Worm (Caenorhabditis elegans) whole organism, late embryonic: ENCODE results near the gene H38K22.6.
A peak's percentile ranks its signal among the peaks of the same experiment; 100 is the strongest.

Source experiments
- C08G9.2 ChIP-seq: sonication (generic microtip); optimal IDR thresholded peaks from 2 replicates; lab custom pipeline; 2016; ENCODE audit warnings: mild to moderate bottlenecking, missing genetic modification characterization, moderate library complexity, missing compliant biosample characterization
- F13H6.1 ChIP-seq: sonication (generic microtip); optimal IDR thresholded peaks from 2 replicates; lab custom pipeline; 2016; ENCODE audit warnings: missing genetic modification characterization, missing compliant biosample characterization
- K02D7.2 ChIP-seq: sonication (generic microtip); optimal IDR thresholded peaks from 2 replicates; lab custom pipeline; 2017; ENCODE audit warnings: mild to moderate bottlenecking, missing genetic modification characterization, missing compliant biosample characterization
- K09A11.1 ChIP-seq: sonication (generic microtip); optimal IDR thresholded peaks from 2 replicates; lab custom pipeline; 2017; ENCODE audit warnings: antibody characterized with exemption, mild to moderate bottlenecking, missing genetic modification characterization, missing compliant biosample characterization; ENCODE audit not compliant: insufficient read depth
- T23F11.4 ChIP-seq: fragments of 200-800 bp; sonication (Bioruptor generic); optimal IDR thresholded peaks from 2 replicates; lab custom pipeline; 2018; ENCODE audit warnings: mild to moderate bottlenecking, missing genetic modification characterization, missing compliant biosample characterization
- ahr-1 ChIP-seq: sonication (generic microtip); optimal IDR thresholded peaks from 2 replicates; lab custom pipeline; 2016; ENCODE audit warnings: missing genetic modification characterization, missing compliant biosample characterization
- ceh-14 ChIP-seq: sonication (generic microtip); optimal IDR thresholded peaks from 2 replicates; lab custom pipeline; 2016; ENCODE audit warnings: missing genotype, missing genetic modification characterization, missing compliant biosample characterization
- ceh-19 ChIP-seq: fragments of 200-800 bp; sonication (Bioruptor generic); optimal IDR thresholded peaks from 2 replicates; lab custom pipeline; 2018; ENCODE audit warnings: mild to moderate bottlenecking, missing genetic modification characterization, missing compliant biosample characterization
- ceh-2 ChIP-seq: sonication (generic microtip); optimal IDR thresholded peaks from 2 replicates; lab custom pipeline; 2016; ENCODE audit warnings: missing genotype, missing genetic modification characterization, missing compliant biosample characterization
- ceh-22 ChIP-seq: sonication (generic microtip); optimal IDR thresholded peaks from 2 replicates; lab custom pipeline; 2017; ENCODE audit warnings: missing biosample characterization, missing genetic modification characterization
- ceh-24 ChIP-seq: sonication (generic microtip); optimal IDR thresholded peaks from 2 replicates; lab custom pipeline; 2016; ENCODE audit warnings: mild to moderate bottlenecking, missing genetic modification characterization, missing compliant biosample characterization
- ceh-31 ChIP-seq: sonication (generic microtip); optimal IDR thresholded peaks from 2 replicates; lab custom pipeline; 2016; ENCODE audit warnings: missing genetic modification characterization, missing compliant biosample characterization
- ceh-34 ChIP-seq: sonication (generic microtip); optimal IDR thresholded peaks from 2 replicates; lab custom pipeline; 2016; ENCODE audit warnings: mild to moderate bottlenecking, missing genetic modification characterization, missing compliant biosample characterization
- che-1 ChIP-seq: sonication (generic microtip); optimal IDR thresholded peaks from 2 replicates; lab custom pipeline; 2016; ENCODE audit warnings: mild to moderate bottlenecking, missing genetic modification characterization, missing compliant biosample characterization
- dmd-4 ChIP-seq: sonication (generic microtip); optimal IDR thresholded peaks from 2 replicates; lab custom pipeline; 2016; ENCODE audit warnings: borderline replicate concordance, missing genetic modification characterization, missing compliant biosample characterization
- dve-1 ChIP-seq: sonication (generic microtip); optimal IDR thresholded peaks from 2 replicates; lab custom pipeline; 2017; ENCODE audit warnings: antibody characterized with exemption, mild to moderate bottlenecking, missing genetic modification characterization, missing compliant biosample characterization
- elt-4 ChIP-seq: sonication (generic microtip); optimal IDR thresholded peaks from 2 replicates; lab custom pipeline; 2016; ENCODE audit warnings: missing genetic modification characterization, missing compliant biosample characterization
- ets-4 ChIP-seq: sonication (generic microtip); optimal IDR thresholded peaks from 2 replicates; lab custom pipeline; 2016; ENCODE audit warnings: missing genetic modification characterization, missing compliant biosample characterization
- fax-1 ChIP-seq: sonication (generic microtip); optimal IDR thresholded peaks from 2 replicates; lab custom pipeline; 2016; ENCODE audit warnings: missing genotype, missing genetic modification characterization, missing compliant biosample characterization
- gmeb-2 ChIP-seq: sonication (generic microtip); optimal IDR thresholded peaks from 2 replicates; lab custom pipeline; 2016; ENCODE audit warnings: missing genetic modification characterization, inconsistent platforms, missing compliant biosample characterization
- hlh-15 ChIP-seq: sonication (generic microtip); optimal IDR thresholded peaks from 2 replicates; lab custom pipeline; 2016; ENCODE audit warnings: missing genetic modification characterization, missing compliant biosample characterization
- hlh-30 ChIP-seq: sonication (generic microtip); optimal IDR thresholded peaks from 2 replicates; lab custom pipeline; 2017; ENCODE audit warnings: antibody characterized with exemption, missing genetic modification characterization, missing compliant biosample characterization; ENCODE audit not compliant: insufficient read depth
- lim-6 ChIP-seq: sonication (generic microtip); optimal IDR thresholded peaks from 2 replicates; lab custom pipeline; 2016; ENCODE audit warnings: missing genetic modification characterization, missing compliant biosample characterization
- lin-11 ChIP-seq: fragments of 200-800 bp; sonication (Bioruptor generic); optimal IDR thresholded peaks from 2 replicates; lab custom pipeline; 2018; ENCODE audit warnings: mild to moderate bottlenecking, missing genetic modification characterization, missing compliant biosample characterization
- madf-2 ChIP-seq: sonication (generic microtip); optimal IDR thresholded peaks from 2 replicates; lab custom pipeline; 2017; ENCODE audit warnings: missing genetic modification characterization, missing compliant biosample characterization
- mec-3 ChIP-seq: sonication (generic microtip); optimal IDR thresholded peaks from 2 replicates; lab custom pipeline; 2016; ENCODE audit warnings: borderline replicate concordance, missing genetic modification characterization, missing compliant biosample characterization
- nfya-1 ChIP-seq: sonication (generic microtip); optimal IDR thresholded peaks from 2 replicates; lab custom pipeline; 2017; ENCODE audit warnings: missing genetic modification characterization, mild to moderate bottlenecking, missing compliant biosample characterization, antibody characterized with exemption, moderate library complexity
- odd-2 ChIP-seq: sonication (generic microtip); optimal IDR thresholded peaks from 2 replicates; lab custom pipeline; 2017; ENCODE audit warnings: antibody characterized with exemption, mild to moderate bottlenecking, missing genetic modification characterization, missing compliant biosample characterization
- pag-3 ChIP-seq: sonication (generic microtip); optimal IDR thresholded peaks from 2 replicates; lab custom pipeline; 2016; ENCODE audit warnings: missing compliant biosample characterization, missing genetic modification characterization, borderline replicate concordance
- pat-9 ChIP-seq: fragments of 200-800 bp; sonication (Bioruptor generic); optimal IDR thresholded peaks from 2 replicates; lab custom pipeline; 2018; ENCODE audit warnings: mild to moderate bottlenecking, missing genetic modification characterization, moderate library complexity, missing compliant biosample characterization
- pax-1 ChIP-seq: fragments of 150-350 bp; optimal IDR thresholded peaks from 2 replicates; lab custom pipeline; 2014; ENCODE audit warnings: missing biosample characterization, missing genetic modification characterization
- pha-2 ChIP-seq: sonication (generic microtip); optimal IDR thresholded peaks from 2 replicates; lab custom pipeline; 2017; ENCODE audit warnings: mild to moderate bottlenecking, missing genetic modification characterization, missing compliant biosample characterization
- pqm-1 ChIP-seq: sonication (generic microtip); optimal IDR thresholded peaks from 2 replicates; lab custom pipeline; 2016; ENCODE audit warnings: missing genetic modification characterization, missing compliant biosample characterization
- sox-2 ChIP-seq: fragments of 200-800 bp; sonication (Bioruptor generic); IDR thresholded peaks from 2 replicates; pipeline ENCODE4 v1.3.6; 2022; ENCODE audit warnings: missing genetic modification reagents, missing genetic modification characterization, missing compliant biosample characterization
- sox-4 ChIP-seq: sonication (generic microtip); optimal IDR thresholded peaks from 2 replicates; lab custom pipeline; 2017; ENCODE audit warnings: mild to moderate bottlenecking, missing genetic modification characterization, inconsistent platforms, missing compliant biosample characterization
- tbx-2 ChIP-seq: sonication (generic microtip); optimal IDR thresholded peaks from 2 replicates; lab custom pipeline; 2016; ENCODE audit warnings: missing genetic modification characterization, missing compliant biosample characterization
- ttx-3 ChIP-seq: sonication (generic microtip); optimal IDR thresholded peaks from 2 replicates; lab custom pipeline; 2016; ENCODE audit warnings: missing genetic modification reagents, missing genetic modification characterization, missing compliant biosample characterization
- unc-42 ChIP-seq: sonication (generic microtip); optimal IDR thresholded peaks from 2 replicates; lab custom pipeline; 2016; ENCODE audit warnings: missing genotype, missing genetic modification characterization, missing compliant biosample characterization
- unc-55 ChIP-seq: sonication (generic microtip); optimal IDR thresholded peaks from 2 replicates; lab custom pipeline; 2017; ENCODE audit warnings: missing biosample characterization, missing genetic modification reagents, missing genetic modification characterization
- unc-86 ChIP-seq: sonication (generic microtip); optimal IDR thresholded peaks from 2 replicates; lab custom pipeline; 2016; ENCODE audit warnings: missing genetic modification characterization, missing compliant biosample characterization
- zip-5 ChIP-seq: sonication (generic microtip); optimal IDR thresholded peaks from 2 replicates; lab custom pipeline; 2016; ENCODE audit warnings: missing genetic modification characterization, missing compliant biosample characterization

Gene H38K22.6

ce11 chrIII:4328208-4328987, 8.2 kb downstream of the H38K22.6 start:
- TF ChIP-seq nfya-1 (tag; lab: Kevin White, UChicago) = peak; percentile 83
- no peak for TF ChIP-seq lin-11 (tag; lab: Kevin White, UChicago)
- TF ChIP-seq, all 69 proteins: peak for 1

- TF ChIP-seq K09A11.1 (tag; lab: Kevin White, UChicago) (no peak), ceh-19 (GFP tag; lab: Kevin White, UChicago) (no peak), unc-86 (tag; lab: Kevin White, UChicago) (no peak), odd-2 (tag; lab: Kevin White, UChicago) (no peak), sox-4 (tag; lab: Kevin White, UChicago) (no peak), madf-2 (tag; lab: Kevin White, UChicago) (no peak)
Observed at ce11 chrIII:4330984-4331383, 10.8 kb downstream of the H38K22.6 start, which contains the start of gene gly-6. TSS of gene gly-6 (minus strand) at chrIII:4331228.

ce11 chrIII:4332543-4333042, 12.4 kb downstream of the H38K22.6 start, which contains the start of gene cdk-12:
TSS of gene cdk-12 (plus strand) at chrIII:4332992.
- peak; percentile 33 for TF ChIP-seq nfya-1 (tag; lab: Kevin White, UChicago)
- peak; percentile 26 for TF ChIP-seq tbx-2 (tag; lab: Kevin White, UChicago)
- TF ChIP-seq hlh-15 (tag; lab: Kevin White, UChicago) = no peak

DNA sequence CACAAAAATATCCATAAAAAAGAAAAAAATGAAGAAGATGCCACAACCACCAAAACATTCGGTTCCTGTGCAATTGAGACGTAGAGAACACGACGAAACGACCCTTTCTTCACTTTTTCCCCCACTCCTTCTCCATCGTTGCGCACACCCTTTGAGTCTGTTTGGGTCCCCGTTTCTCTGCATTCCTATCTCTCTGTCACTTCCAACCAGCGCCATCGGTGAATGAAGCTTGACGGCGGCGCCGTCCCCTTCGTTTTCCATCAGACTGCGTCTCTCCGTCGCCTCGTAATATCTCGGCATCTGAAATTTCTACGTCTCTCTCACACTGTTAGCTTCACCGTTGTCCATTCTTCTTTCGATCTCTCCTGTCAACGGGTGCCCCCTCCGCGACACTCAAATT, 15.4 kb downstream of the H38K22.6 start:
- TF ChIP-seq F13H6.1 (tag; lab: Kevin White, UChicago) (peak; percentile 10), C08G9.2 (tag; lab: Kevin White, UChicago) (peak; percentile 19), ceh-14 (peak; percentile 13), ceh-31 (peak; percentile 51), unc-55 (GFP tag; lab: Kevin White, UChicago) (peak; percentile 41), odd-2 (tag; lab: Kevin White, UChicago) (no peak), dmd-4 (no peak), sox-2 (no peak), che-1 (tag; lab: Kevin White, UChicago) (no peak), nfya-1 (tag; lab: Kevin White, UChicago) (peak; percentile 26), K09A11.1 (tag; lab: Kevin White, UChicago) (no peak), gmeb-2 (tag; lab: Kevin White, UChicago) (no peak), unc-42 (peak; percentile 14)

- TF ChIP-seq ceh-34 (no peak), ceh-31 (peak; percentile 77), mec-3 (tag; lab: Kevin White, UChicago) (no peak), ets-4 (tag; lab: Kevin White, UChicago) (peak; percentile 44), che-1 (tag; lab: Kevin White, UChicago) (no peak), ceh-24 (tag; lab: Kevin White, UChicago) (no peak), sox-4 (tag; lab: Kevin White, UChicago) (no peak), nfya-1 (tag; lab: Kevin White, UChicago) (no peak), pha-2 (no peak), lim-6 (tag; lab: Kevin White, UChicago) (no peak), ttx-3 (tag; lab: Kevin White, UChicago) (no peak), unc-42 (peak; percentile 20), ceh-2 (tag; lab: Kevin White, UChicago) (peak; percentile 80), pax-1 (tag; lab: Kevin White, UChicago) (no peak), K09A11.1 (tag; lab: Kevin White, UChicago) (no peak), dve-1 (tag; lab: Kevin White, UChicago) (no peak), ceh-22 (tag; lab: Kevin White, UChicago) (no peak), pqm-1 (tag; lab: Kevin White, UChicago) (no peak), elt-4 (tag; lab: Kevin White, UChicago) (no peak), fax-1 (tag; lab: Kevin White, UChicago) (no peak), hlh-30 (tag; lab: Kevin White, UChicago) (no peak), K02D7.2 (no peak), madf-2 (tag; lab: Kevin White, UChicago) (no peak), pag-3 (tag; lab: Kevin White, UChicago) (no peak), ahr-1 (no peak), pat-9 (tag; lab: Kevin White, UChicago) (no peak), T23F11.4 (no peak), ceh-14 (no peak), zip-5 (tag; lab: Kevin White, UChicago) (peak; percentile 44)
Observed at ce11 chrIII:4343070-4343469, 22.9 kb downstream of the H38K22.6 start, which contains the start of the genes B0285.3 and lcmt-1. TSS of gene B0285.3 (minus strand) at chrIII:4343336. TSS of gene lcmt-1 (plus strand) at chrIII:4343446.
